Fruit fly (Drosophila melanogaster) whole organism: ENCODE data around the gene Ugt37D1.

ENCODE experiments used
- CG8478 ChIP-seq: fragments of >200 bp; optimal IDR thresholded peaks from 2 replicates; lab custom pipeline; 2018; ENCODE audit warnings: inconsistent platforms
- Dll ChIP-seq: fragments of >200 bp; optimal IDR thresholded peaks from 2 replicates; lab custom pipeline; 2017
- EcR ChIP-seq, 2 experiments: fragments of >200 bp; optimal IDR thresholded peaks; 2 replicates each; lab custom pipeline; 2017; ENCODE audit warnings: missing biosample characterization in 2 of 2, missing genetic modification characterization in 2 of 2, missing genetic modification reagents in 2 of 2
- pan ChIP-seq: fragments of >200 bp; optimal IDR thresholded peaks from 2 replicates; lab custom pipeline; 2017
- psq ChIP-seq: fragments of >200 bp; optimal IDR thresholded peaks from 2 replicates; lab custom pipeline; 2017
- usp ChIP-seq: fragments of >200 bp; optimal IDR thresholded peaks from 2 replicates; lab custom pipeline; 2017; ENCODE audit warnings: missing biosample characterization, missing genetic modification characterization, mixed read lengths

Ugt37D1 gene

dm6 chr2L:16847948-16848347, 49.1 kb downstream of the Ugt37D1 start:
- TF ChIP-seq Dll (lab: Kevin White, UChicago) (no peak), usp (GFP tag; lab: Kevin White, UChicago) (no peak), EcR (GFP tag; optimal IDR thresholded peaks at IDR 0.05; lab: Kevin White, UChicago) (no peak), pan (no peak), CG8478 (lab: Kevin White, UChicago) (no peak), psq (lab: Kevin White, UChicago) (no peak)

DNA sequence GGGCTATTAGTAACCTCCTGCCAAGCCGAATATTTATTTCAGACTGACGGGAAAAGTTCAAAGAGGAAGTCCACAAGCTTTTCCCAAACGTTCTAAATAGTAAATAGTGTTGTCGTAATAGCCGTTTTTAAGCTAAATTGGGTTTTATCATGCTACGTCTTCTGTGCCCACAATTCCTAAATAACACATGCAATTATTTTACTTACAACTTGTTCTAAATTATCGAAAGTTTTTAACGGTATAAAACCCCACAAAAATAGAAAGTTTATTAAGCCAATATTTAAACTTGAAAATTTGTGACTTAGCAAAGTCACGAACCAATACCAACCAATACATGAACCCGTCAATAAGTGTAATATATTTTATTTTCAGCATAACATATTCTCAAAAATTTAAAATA, 49.8 kb downstream of the Ugt37D1 start, which contains the start of gene CG13284:
TSS of gene CG13284 (minus strand) at position 47 of the 400 bp plus-strand sequence.
- TF ChIP-seq CG8478 (lab: Kevin White, UChicago) (no peak), pan (no peak), usp (GFP tag; lab: Kevin White, UChicago) (no peak), EcR (GFP tag; optimal IDR thresholded peaks at IDR 0.05; lab: Kevin White, UChicago) (no peak), psq (lab: Kevin White, UChicago) (no peak), Dll (lab: Kevin White, UChicago) (no peak)

DNA sequence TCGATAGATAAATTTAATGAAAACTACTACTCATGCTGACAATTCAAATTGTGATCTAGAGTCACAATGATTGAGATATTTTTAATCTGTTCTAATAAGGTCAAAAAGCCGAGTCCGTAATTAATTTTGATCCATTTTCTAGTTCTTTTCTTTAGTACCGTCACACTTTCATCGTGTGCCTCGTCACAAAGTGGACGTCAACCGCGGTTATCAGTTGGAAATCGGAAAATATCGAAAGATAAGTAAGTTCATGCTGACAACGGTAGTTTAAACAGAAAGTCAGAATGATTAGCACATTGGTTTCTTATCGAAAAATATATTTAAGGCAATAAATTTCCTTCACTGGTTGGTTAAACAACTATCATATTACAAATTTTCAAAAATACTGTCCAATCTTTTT, 51.6 kb downstream of the Ugt37D1 start:
- TF ChIP-seq EcR (GFP tag; optimal IDR thresholded peaks at IDR 0.05; lab: Kevin White, UChicago) (no peak), Dll (lab: Kevin White, UChicago) (no peak), CG8478 (lab: Kevin White, UChicago) (no peak), usp (GFP tag; lab: Kevin White, UChicago) (no peak), pan (no peak), psq (lab: Kevin White, UChicago) (no peak)
